Worm (Caenorhabditis elegans): ENCODE results near the gene npr-1.

DNA sequence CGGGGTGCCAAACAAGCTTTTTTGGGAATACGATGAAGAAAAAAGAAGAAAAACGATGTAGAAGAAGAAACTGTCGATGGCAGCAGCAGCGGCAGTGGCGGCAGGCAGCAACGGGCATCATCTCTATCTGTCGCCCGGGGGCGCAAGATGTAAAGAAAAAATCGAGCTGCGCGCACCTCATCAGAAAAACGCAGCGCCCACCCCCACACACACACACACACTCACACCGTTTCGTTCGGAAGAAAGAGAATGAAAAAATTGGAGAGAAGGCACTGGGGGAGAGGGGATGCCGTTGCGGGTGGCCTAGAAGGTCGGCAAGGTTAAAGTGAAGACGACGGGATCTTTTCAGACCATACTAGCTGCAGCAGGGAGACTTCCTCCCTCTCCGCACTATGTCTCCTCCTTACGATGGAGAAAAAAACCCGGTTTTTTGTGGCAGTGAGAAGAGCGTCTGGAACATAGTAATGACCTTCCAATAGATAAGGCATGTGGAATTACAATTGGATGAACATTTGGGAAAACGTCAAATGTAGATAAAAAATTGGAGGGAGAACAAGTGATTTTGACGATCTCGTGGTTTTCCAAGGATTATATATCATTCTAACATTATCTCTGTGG lies 43.4 kb upstream of the npr-1 start:
- TF ChIP-seq ceh-40 (GFP tag; IDR thresholded peaks at IDR 0.05) = no peak
- no peak for TF ChIP-seq attf-6 (GFP tag; IDR thresholded peaks at IDR 0.05)
- TF ChIP-seq ccch-3 (GFP tag; optimal IDR thresholded peaks at IDR 0.05) = no peak
- TF ChIP-seq athp-1 (tag; optimal IDR thresholded peaks at IDR 0.05) = no peak
